Fruit fly (Drosophila melanogaster): ENCODE results near the gene CG12111.

CG12111 gene

DNA sequence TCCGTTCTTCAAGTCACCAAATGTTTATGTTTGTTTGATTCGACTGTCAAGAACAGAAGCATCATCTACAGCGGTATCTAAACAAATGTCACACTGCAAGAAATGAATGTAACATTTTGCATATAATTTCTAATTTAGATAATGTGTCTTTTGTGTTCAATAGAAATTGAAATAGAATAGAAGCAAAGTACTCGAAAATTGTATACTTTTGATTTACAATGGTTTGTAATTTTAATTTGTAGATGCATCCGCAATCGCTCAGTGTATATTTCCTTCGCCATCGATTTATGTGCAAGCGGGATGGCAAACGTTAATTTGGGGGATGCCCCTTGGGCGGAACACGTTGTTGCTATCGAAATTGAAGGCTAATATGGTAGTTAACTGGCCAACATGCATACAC lies 32.6 kb downstream of the CG12111 start (continued):
- TF ChIP-seq CG5953 (GFP tag; IDR thresholded peaks at IDR 0.05) (0 out of 2 replicates have a peak, but pooled peaks have one; percentile 34), Eip74EF (GFP tag; optimal IDR thresholded peaks at IDR 0.05) (peak in 1 of 2 experiments; percentile 68), CG10274 (GFP tag; optimal IDR thresholded peaks at IDR 0.05) (no peak), tna (GFP tag; IDR thresholded peaks at IDR 0.05; ENCODE audit: partially characterized antibody) (no peak), Ets65A (GFP tag) (peak; percentile 24), CG7357 (GFP tag; IDR thresholded peaks at IDR 0.05) (0 out of 3 replicates have a peak, but pooled peaks have one; percentile 51), Ada2b (GFP tag; IDR thresholded peaks at IDR 0.05) (peak; percentile 80), trem (tag; optimal IDR thresholded peaks at IDR 0.05) (peak; percentile 39), CG33213 (GFP tag; optimal IDR thresholded peaks at IDR 0.05) (peak; percentile 52), CG5245 (GFP tag; optimal IDR thresholded peaks at IDR 0.05) (peak; percentile 59), CG13894 (tag; optimal IDR thresholded peaks at IDR 0.05) (peak; percentile 10), usp (GFP tag; optimal IDR thresholded peaks at IDR 0.05) (no peak), slou (GFP tag; optimal IDR thresholded peaks at IDR 0.05) (peak; percentile 26), CG13624 (GFP tag; optimal IDR thresholded peaks at IDR 0.05) (peak; percentile 16), exex (tag; optimal IDR thresholded peaks at IDR 0.05) (no peak), odd (GFP tag; optimal IDR thresholded peaks at IDR 0.05) (peak; percentile 35), unpg (GFP tag; optimal IDR thresholded peaks at IDR 0.05) (peak; percentile 78), Max (GFP tag; optimal IDR thresholded peaks at IDR 0.05) (no peak), ro (GFP tag; IDR thresholded peaks at IDR 0.05) (no peak), emc (GFP tag; optimal IDR thresholded peaks at IDR 0.05) (no peak), CG15514 (GFP tag; optimal IDR thresholded peaks at IDR 0.05) (peak; percentile 38), CG4617 (GFP tag; optimal IDR thresholded peaks at IDR 0.05; ENCODE audit: borderline replicate concordance) (no peak), maf-S (GFP tag; optimal IDR thresholded peaks at IDR 0.05) (no peak), CG2889 (GFP tag; IDR thresholded peaks at IDR 0.05) (no peak), CkIIα-i1 (GFP tag; IDR thresholded peaks at IDR 0.05) (no peak), CG2678 (tag; optimal IDR thresholded peaks at IDR 0.05) (peak; percentile 79), Dll (GFP tag; IDR thresholded peaks at IDR 0.05; ENCODE audit: partially characterized antibody) (no peak), CG16863 (GFP tag; optimal IDR thresholded peaks at IDR 0.05) (peak; percentile 45), Camta (GFP tag; optimal IDR thresholded peaks at IDR 0.05) (peak; percentile 64), crc (GFP tag; optimal IDR thresholded peaks at IDR 0.05) (peak; percentile 48), CG6683 (GFP tag; optimal IDR thresholded peaks at IDR 0.05) (peak; percentile 16), dati (GFP tag; IDR thresholded peaks at IDR 0.05) (no peak), CG17186 (GFP tag; optimal IDR thresholded peaks at IDR 0.05) (no peak), toy (GFP tag; IDR thresholded peaks at IDR 0.05) (no peak), CG4854 (GFP tag; optimal IDR thresholded peaks at IDR 0.05) (peak; percentile 36), CG7556 (GFP tag; optimal IDR thresholded peaks at IDR 0.05) (peak; percentile 68), HLH3B (GFP tag; IDR thresholded peaks at IDR 0.05) (peak; percentile 74), CG4707 (GFP tag; optimal IDR thresholded peaks at IDR 0.05) (peak; percentile 66), sd (tag; optimal IDR thresholded peaks at IDR 0.05) (peak; percentile 5), fd102C (GFP tag; optimal IDR thresholded peaks at IDR 0.05) (no peak), croc (GFP tag; conservative IDR thresholded peaks at IDR 0.05) (no peak; the same call in 2 of the 3 replicates), CG2875 (GFP tag; optimal IDR thresholded peaks at IDR 0.05) (peak; percentile 18), nmo (GFP tag; optimal IDR thresholded peaks at IDR 0.05) (peak; percentile 60), ranshi (GFP tag; IDR thresholded peaks at IDR 0.05) (peak; percentile 62), Atf-2 (GFP tag; optimal IDR thresholded peaks at IDR 0.05) (peak; percentile 14), CG8290 (GFP tag; optimal IDR thresholded peaks at IDR 0.05) (peak; percentile 48), CG8290 (tag; optimal IDR thresholded peaks at IDR 0.05) (peak in 1 of 2 experiments; percentile 66), Dip3 (GFP tag; optimal IDR thresholded peaks at IDR 0.05) (no peak), so (GFP tag; IDR thresholded peaks at IDR 0.05) (peak; percentile 75; the same call in 1 of the 3 replicates), CG6813 (GFP tag; optimal IDR thresholded peaks at IDR 0.05) (peak; percentile 54), CG2199 (GFP tag; IDR thresholded peaks at IDR 0.05) (no peak), CTCF (GFP tag; optimal IDR thresholded peaks at IDR 0.05) (no peak)

All from whole organism, embryonic.